Fruit fly (Drosophila melanogaster): ENCODE data around the gene Pp1alpha-96A.

Pp1alpha-96A gene

dm6 chr3R:24514652-24515328 is 3.3 kb upstream of the Pp1alpha-96A start, which contains the start of the genes nAChRbeta2 and DZIP1:
nAChRbeta2 (minus strand) TSS chr3R:24515106.
DZIP1 (plus strand) TSS chr3R:24515278.
- TF ChIP-seq Crg-1 (GFP tag; optimal IDR thresholded peaks at IDR 0.05), result no peak
- TF ChIP-seq bab1 (GFP tag; optimal IDR thresholded peaks at IDR 0.05), result no peak
- TF ChIP-seq Hr96 (GFP tag; optimal IDR thresholded peaks at IDR 0.05), result no peak
- TF ChIP-seq CG12768 (GFP tag; optimal IDR thresholded peaks at IDR 0.05), result no peak
- TF ChIP-seq CG5204 (GFP tag; optimal IDR thresholded peaks at IDR 0.05), result no peak
- TF ChIP-seq pad (GFP tag; optimal IDR thresholded peaks at IDR 0.05), result no peak
- no peak for TF ChIP-seq CG1620 (GFP tag; optimal IDR thresholded peaks at IDR 0.05)
- TF ChIP-seq CG11617 (GFP tag; optimal IDR thresholded peaks at IDR 0.05), result no peak
- TF ChIP-seq CG33017 (tag; optimal IDR thresholded peaks at IDR 0.05), result no peak
- no peak for TF ChIP-seq tj (GFP tag; optimal IDR thresholded peaks at IDR 0.05)

- TF ChIP-seq tj (GFP tag; optimal IDR thresholded peaks at IDR 0.05), result peak; percentile 50
- TF ChIP-seq cic (GFP tag; optimal IDR thresholded peaks at IDR 0.05), result peak; percentile 54
- TF ChIP-seq kay (GFP tag; ENCODE audit: borderline replicate concordance), result peak; percentile 20
- no peak for TF ChIP-seq cnc (optimal IDR thresholded peaks at IDR 0.05)
These were observed 3.2 kb downstream of the Pp1alpha-96A start for dm6 chr3R:24521313-24521712.

- no peak for TF ChIP-seq ovo (GFP tag; optimal IDR thresholded peaks at IDR 0.05)
These were observed 5.5 kb downstream of the Pp1alpha-96A start, which contains the start of gene CG13622 for dm6 chr3R:24523578-24523977. CG13622 (minus strand) TSS chr3R:24523678.

- TF ChIP-seq CG5204 (GFP tag; optimal IDR thresholded peaks at IDR 0.05) (no peak), cnc (optimal IDR thresholded peaks at IDR 0.05) (no peak), CG11617 (GFP tag; optimal IDR thresholded peaks at IDR 0.05) (no peak), CG7101 (tag; optimal IDR thresholded peaks at IDR 0.05) (no peak), CG14711 (tag; optimal IDR thresholded peaks at IDR 0.05) (no peak), Clk (GFP tag; optimal IDR thresholded peaks at IDR 0.05) (no peak), cic (GFP tag; optimal IDR thresholded peaks at IDR 0.05) (no peak), tj (GFP tag; optimal IDR thresholded peaks at IDR 0.05) (no peak), Hr96 (GFP tag; optimal IDR thresholded peaks at IDR 0.05) (no peak), toe (GFP tag; optimal IDR thresholded peaks at IDR 0.05) (no peak), pad (GFP tag; optimal IDR thresholded peaks at IDR 0.05) (no peak), kay (GFP tag; ENCODE audit: borderline replicate concordance) (no peak), Mnt (GFP tag; optimal IDR thresholded peaks at IDR 0.05) (no peak), CG12768 (GFP tag; optimal IDR thresholded peaks at IDR 0.05) (no peak), bab1 (GFP tag; optimal IDR thresholded peaks at IDR 0.05) (no peak), Crg-1 (GFP tag; optimal IDR thresholded peaks at IDR 0.05) (no peak), CG33017 (tag; optimal IDR thresholded peaks at IDR 0.05) (no peak), CG7045 (GFP tag; optimal IDR thresholded peaks at IDR 0.05) (no peak)
These were observed 6.4 kb downstream of the Pp1alpha-96A start, which contains the start of gene Jhbp12 for dm6 chr3R:24524426-24524974. Jhbp12 (plus strand) TSS chr3R:24524794.

- TF ChIP-seq cnc (optimal IDR thresholded peaks at IDR 0.05), result no peak
- TF ChIP-seq Hr96 (GFP tag; optimal IDR thresholded peaks at IDR 0.05), result no peak
- no peak for TF ChIP-seq CG14711 (tag; optimal IDR thresholded peaks at IDR 0.05)
- TF ChIP-seq tj (GFP tag; optimal IDR thresholded peaks at IDR 0.05), result no peak
- no peak for TF ChIP-seq Crg-1 (GFP tag; optimal IDR thresholded peaks at IDR 0.05)
- TF ChIP-seq Clk (GFP tag; optimal IDR thresholded peaks at IDR 0.05), result no peak
- TF ChIP-seq CG12768 (GFP tag; optimal IDR thresholded peaks at IDR 0.05), result no peak
These were observed 8.1 kb downstream of the Pp1alpha-96A start for dm6 chr3R:24525983-24526661.

- TF ChIP-seq toe (GFP tag; optimal IDR thresholded peaks at IDR 0.05), result no peak
- peak; percentile 1 for TF ChIP-seq bab1 (GFP tag; optimal IDR thresholded peaks at IDR 0.05)
- no peak for TF ChIP-seq Clk (GFP tag; optimal IDR thresholded peaks at IDR 0.05)
These were observed 9.8 kb downstream of the Pp1alpha-96A start, which contains the start of gene CG6607 for dm6 chr3R:24527845-24528244. CG6607 (plus strand) TSS chr3R:24528047.

- TF ChIP-seq CG14711 (tag; optimal IDR thresholded peaks at IDR 0.05) (no peak), CG12768 (GFP tag; optimal IDR thresholded peaks at IDR 0.05) (no peak), CG7101 (tag; optimal IDR thresholded peaks at IDR 0.05) (no peak), CG5204 (GFP tag; optimal IDR thresholded peaks at IDR 0.05) (no peak), CG33017 (tag; optimal IDR thresholded peaks at IDR 0.05) (no peak), Clk (GFP tag; optimal IDR thresholded peaks at IDR 0.05) (no peak), kay (GFP tag; ENCODE audit: borderline replicate concordance) (no peak), Mnt (GFP tag; optimal IDR thresholded peaks at IDR 0.05) (peak; percentile 44), cic (GFP tag; optimal IDR thresholded peaks at IDR 0.05) (no peak), pad (GFP tag; optimal IDR thresholded peaks at IDR 0.05) (no peak), CG1620 (GFP tag; optimal IDR thresholded peaks at IDR 0.05) (no peak), toe (GFP tag; optimal IDR thresholded peaks at IDR 0.05) (peak; percentile 19), Hr96 (GFP tag; optimal IDR thresholded peaks at IDR 0.05) (no peak), Crg-1 (GFP tag; optimal IDR thresholded peaks at IDR 0.05) (no peak), bab1 (GFP tag; optimal IDR thresholded peaks at IDR 0.05) (peak; percentile 29)
These were observed 12.3 kb downstream of the Pp1alpha-96A start, which contains the start of the genes CG13623 and ana1 for dm6 chr3R:24530328-24530727. CG13623 (minus strand) TSS chr3R:24530558. ana1 (plus strand) TSS chr3R:24530576.
